Fruit fly (Drosophila melanogaster) Kc167 (cell line): Measurements from ENCODE around the gene CG34138.

Source experiments
- Sin3A ChIP-seq: fragments of >200 bp; optimal IDR thresholded peaks from 2 replicates; lab custom pipeline; 2018; ENCODE audit warnings: missing external identifiers
- psq ChIP-seq: fragments of >200 bp; optimal IDR thresholded peaks from 2 replicates; lab custom pipeline; 2017; ENCODE audit warnings: missing external identifiers
- ttk ChIP-seq: sonication (Bioruptor generic); optimal IDR thresholded peaks from 2 replicates; lab custom pipeline; 2017; ENCODE audit warnings: missing external identifiers

DNA sequence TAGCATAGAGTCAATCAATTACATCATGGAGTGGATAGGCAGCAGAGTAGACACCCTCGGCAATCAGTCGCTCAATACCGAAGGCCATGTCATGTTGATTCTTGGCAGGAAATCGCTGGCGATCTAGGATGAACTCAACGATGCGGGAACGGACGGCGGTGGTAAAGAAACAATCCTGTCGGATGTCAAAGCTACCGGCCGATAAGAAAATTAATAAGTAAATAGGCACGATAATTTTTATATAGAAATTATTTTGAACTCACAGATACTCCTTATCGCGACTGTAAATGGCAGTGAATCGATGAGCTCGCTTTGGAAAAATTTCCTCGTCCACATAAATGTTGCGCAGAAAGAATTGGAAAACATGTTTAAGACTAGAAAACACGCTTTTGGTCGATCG is 3.3 kb downstream of the CG34138 start:
- TF ChIP-seq psq (no peak), ttk (lab: Kevin White, UChicago) (no peak), Sin3A (lab: Kevin White, UChicago) (no peak)
